Worm (Caenorhabditis elegans) whole organism, L2 larva: Measurements from ENCODE around the gene srh-179.

ENCODE experiments used
- ama-1 ChIP-seq: fragments of 150-350 bp; optimal IDR thresholded peaks from 2 replicates; lab custom pipeline; 2018; ENCODE audit warnings: inconsistent platforms
- blmp-1 ChIP-seq: sonication (generic microtip); optimal IDR thresholded peaks from 2 replicates; lab custom pipeline; 2017; ENCODE audit warnings: missing genetic modification characterization, mild to moderate bottlenecking, missing compliant biosample characterization, antibody characterized with exemption, moderate library complexity; ENCODE audit not compliant: insufficient read depth
- elt-1 ChIP-seq: fragments of 150-350 bp; optimal IDR thresholded peaks from 2 replicates; lab custom pipeline; 2014; ENCODE audit warnings: missing biosample characterization, missing genetic modification characterization
- elt-3 ChIP-seq: sonication (generic microtip); optimal IDR thresholded peaks from 2 replicates; lab custom pipeline; 2017; ENCODE audit warnings: missing biosample characterization, missing genetic modification characterization
- lin-39 ChIP-seq: fragments of 150-350 bp; optimal IDR thresholded peaks from 2 replicates; lab custom pipeline; 2014; ENCODE audit warnings: missing biosample characterization, missing genetic modification reagents, missing genetic modification characterization
- nhr-237 ChIP-seq: fragments of 150-350 bp; optimal IDR thresholded peaks from 2 replicates; lab custom pipeline; 2014; ENCODE audit warnings: missing biosample characterization, missing genetic modification characterization
- nhr-25 ChIP-seq: fragments of 150-350 bp; sonication (generic microtip); optimal IDR thresholded peaks from 3 replicates; lab custom pipeline; 2014; ENCODE audit warnings: missing biosample characterization, missing genetic modification characterization
- nhr-77 ChIP-seq: fragments of 150-350 bp; optimal IDR thresholded peaks from 2 replicates; lab custom pipeline; 2014; ENCODE audit warnings: missing biosample characterization, missing genetic modification characterization
- skn-1 ChIP-seq: sonication (generic microtip); optimal IDR thresholded peaks from 2 replicates; lab custom pipeline; 2017; ENCODE audit warnings: missing biosample characterization, missing genetic modification characterization
- snpc-4 ChIP-seq: fragments of 150-350 bp; optimal IDR thresholded peaks from 2 replicates; lab custom pipeline; 2014; ENCODE audit warnings: missing biosample characterization, missing genetic modification characterization
- unc-62 ChIP-seq: fragments of 150-350 bp; optimal IDR thresholded peaks from 2 replicates; lab custom pipeline; 2014; ENCODE audit warnings: missing biosample characterization, missing genetic modification reagents, missing genetic modification characterization

ce11 chrV:18444118-18444517 lies 32.1 kb upstream of the srh-179 start, which contains the start of gene ZK228.1:
- no peak for TF ChIP-seq lin-39
- no peak for TF ChIP-seq nhr-77 (tag; lab: Kevin White, UChicago)
- no peak for TF ChIP-seq blmp-1 (tag; lab: Kevin White, UChicago)
- TF ChIP-seq unc-62 (GFP tag; lab: Kevin White, UChicago), result no peak
- no peak for TF ChIP-seq ama-1 (lab: Kevin White, UChicago)
- no peak for TF ChIP-seq skn-1
- TF ChIP-seq elt-1, result no peak
- no peak for TF ChIP-seq nhr-237 (tag; lab: Kevin White, UChicago)
- no peak for TF ChIP-seq snpc-4
- no peak for TF ChIP-seq nhr-25 (tag; lab: Kevin White, UChicago)
- no peak for TF ChIP-seq elt-3
